Fruit fly (Drosophila melanogaster) whole organism, larva: Measurements from ENCODE around the gene form3.

Experiments used
- noc ChIP-seq: fragments of 200-800 bp; sonication (Bioruptor generic); optimal IDR thresholded peaks from 3 replicates; lab custom pipeline; 2019; ENCODE audit warnings: missing biosample characterization, mild to moderate bottlenecking, missing genetic modification characterization, moderate library complexity

The form3 gene

dm6 chr3L:7094548-7095072 is at the start of gene form3:
TSS of gene form3 (plus strand) at chr3L:7094818.
- TF ChIP-seq noc (tag; lab: Kevin White, UChicago) = no peak

dm6 chr3L:7058401-7058999 is 36.1 kb upstream of the form3 start:
- no peak for TF ChIP-seq noc (tag; lab: Kevin White, UChicago)

- no peak for TF ChIP-seq noc (tag; lab: Kevin White, UChicago)
These were observed 28.6 kb upstream of the form3 start, which contains the start of gene CG14823 for dm6 chr3L:7066014-7066413. TSS of gene CG14823 (plus strand) at chr3L:7066314.

dm6 chr3L:7069099-7069498 is 25.5 kb upstream of the form3 start, which contains the start of gene CG32391:
TSS of gene CG32391 (minus strand) at chr3L:7069199.
- TF ChIP-seq noc (tag; lab: Kevin White, UChicago) = no peak

dm6 chr3L:7075147-7075546 is 19.5 kb upstream of the form3 start, which contains the start of gene CG34030:
TSS of gene CG34030 (minus strand) at chr3L:7075247.
- no peak for TF ChIP-seq noc (tag; lab: Kevin White, UChicago)

- no peak for TF ChIP-seq noc (tag; lab: Kevin White, UChicago)
These were observed 17.4 kb upstream of the form3 start, which contains the start of gene CG8641 for dm6 chr3L:7077258-7077657. TSS of gene CG8641 (minus strand) at chr3L:7077462.

dm6 chr3L:7082168-7082567 is 12.4 kb upstream of the form3 start:
- TF ChIP-seq noc (tag; lab: Kevin White, UChicago) = no peak

dm6 chr3L:7086093-7086492 is 8.5 kb upstream of the form3 start:
- TF ChIP-seq noc (tag; lab: Kevin White, UChicago) = no peak

- TF ChIP-seq noc (tag; lab: Kevin White, UChicago) = no peak
These were observed 8.0 kb upstream of the form3 start, which contains the start of gene Cpr65Ea for dm6 chr3L:7086558-7087059. TSS of gene Cpr65Ea (minus strand) at chr3L:7086608.

dm6 chr3L:7087347-7087746 is 7.3 kb upstream of the form3 start:
- no peak for TF ChIP-seq noc (tag; lab: Kevin White, UChicago)

dm6 chr3L:7088687-7089086 is 5.9 kb upstream of the form3 start, which contains the start of gene Cpr65Eb:
TSS of gene Cpr65Eb (minus strand) at chr3L:7088787.
- no peak for TF ChIP-seq noc (tag; lab: Kevin White, UChicago)

- no peak for TF ChIP-seq noc (tag; lab: Kevin White, UChicago)
These were observed 3.9 kb upstream of the form3 start for dm6 chr3L:7090764-7091163.

dm6 chr3L:7091331-7091904 is 3.2 kb upstream of the form3 start:
- no peak for TF ChIP-seq noc (tag; lab: Kevin White, UChicago)

- no peak for TF ChIP-seq noc (tag; lab: Kevin White, UChicago)
These were observed 1.7 kb upstream of the form3 start, which contains the start of gene Cpr65Ec for dm6 chr3L:7092904-7093303. TSS of gene Cpr65Ec (plus strand) at chr3L:7093204.

dm6 chr3L:7094020-7094419 is 598 bp upstream of the form3 start:
- TF ChIP-seq noc (tag; lab: Kevin White, UChicago) = no peak

- no peak for TF ChIP-seq noc (tag; lab: Kevin White, UChicago)
These were observed 1.9 kb downstream of the form3 start for dm6 chr3L:7096530-7096929.
